Worm (Caenorhabditis elegans): ENCODE data around the gene bath-44.
A peak's percentile ranks its signal among the peaks of the same experiment; 100 is the strongest.

bath-44 gene

ce11 chrII:7393922-7394689 is 649 bp upstream of the bath-44 start:
- TF ChIP-seq elt-2 (tag; optimal IDR thresholded peaks at IDR 0.05) (peak; percentile 12), zag-1 (tag; optimal IDR thresholded peaks at IDR 0.05) (no peak), nhr-25 (tag; optimal IDR thresholded peaks at IDR 0.05) (peak; percentile 28)

ce11 chrII:7396081-7396480 is 1.3 kb downstream of the bath-44 start:
- TF ChIP-seq snpc-4 (tag; optimal IDR thresholded peaks at IDR 0.05) (no peak), egl-5 (tag; optimal IDR thresholded peaks at IDR 0.05) (no peak), lin-39 (tag; optimal IDR thresholded peaks at IDR 0.05) (no peak), ZK546.5 (tag; optimal IDR thresholded peaks at IDR 0.05) (no peak), ceh-28 (tag; optimal IDR thresholded peaks at IDR 0.05) (no peak), elt-2 (tag; optimal IDR thresholded peaks at IDR 0.05) (no peak), ztf-11 (tag; optimal IDR thresholded peaks at IDR 0.05) (no peak), hmg-11 (tag; optimal IDR thresholded peaks at IDR 0.05) (no peak), ama-1 (optimal IDR thresholded peaks at IDR 0.05) (no peak), pqm-1 (tag; optimal IDR thresholded peaks at IDR 0.05) (no peak), nhr-76 (tag; optimal IDR thresholded peaks at IDR 0.05) (no peak), nhr-11 (tag; optimal IDR thresholded peaks at IDR 0.05) (no peak), aly-2 (tag; optimal IDR thresholded peaks at IDR 0.05) (no peak), nhr-23 (tag; optimal IDR thresholded peaks at IDR 0.05) (no peak)

ce11 chrII:7397273-7397840 is 2.6 kb downstream of the bath-44 start:
- TF ChIP-seq unc-39 (tag; optimal IDR thresholded peaks at IDR 0.05): no peak
- no peak for TF ChIP-seq nhr-28 (tag; optimal IDR thresholded peaks at IDR 0.05)
- TF ChIP-seq ceh-9 (tag; optimal IDR thresholded peaks at IDR 0.05): no peak
- TF ChIP-seq R02D3.7 (tag; optimal IDR thresholded peaks at IDR 0.05): no peak
- no peak for TF ChIP-seq lin-39 (tag; optimal IDR thresholded peaks at IDR 0.05)
- TF ChIP-seq daf-12 (tag; optimal IDR thresholded peaks at IDR 0.05): no peak
- no peak for TF ChIP-seq nfya-1 (tag; optimal IDR thresholded peaks at IDR 0.05; ENCODE audit: insufficient read depth)
- peak; percentile 11 for TF ChIP-seq ceh-28 (tag; optimal IDR thresholded peaks at IDR 0.05)
- TF ChIP-seq ceh-16 (tag; optimal IDR thresholded peaks at IDR 0.05): no peak
- no peak for TF ChIP-seq mdl-1 (tag; optimal IDR thresholded peaks at IDR 0.05)
- no peak for TF ChIP-seq ztf-4 (tag; optimal IDR thresholded peaks at IDR 0.05)
- no peak for TF ChIP-seq nhr-43 (tag; optimal IDR thresholded peaks at IDR 0.05; ENCODE audit: poor library complexity, severe bottlenecking)
- TF ChIP-seq elt-2 (tag; optimal IDR thresholded peaks at IDR 0.05): no peak
- TF ChIP-seq lsy-12 (tag; optimal IDR thresholded peaks at IDR 0.05): peak; percentile 13
- no peak for TF ChIP-seq pqm-1 (tag; optimal IDR thresholded peaks at IDR 0.05)
- TF ChIP-seq nhr-76 (tag; optimal IDR thresholded peaks at IDR 0.05): no peak
- TF ChIP-seq sea-2 (GFP tag; optimal IDR thresholded peaks at IDR 0.05): no peak
- no peak for TF ChIP-seq fkh-2 (tag; optimal IDR thresholded peaks at IDR 0.05)
- peak; percentile 31 for TF ChIP-seq elt-1 (tag; optimal IDR thresholded peaks at IDR 0.05)
- TF ChIP-seq aly-2 (tag; optimal IDR thresholded peaks at IDR 0.05): no peak
- TF ChIP-seq mml-1 (tag; optimal IDR thresholded peaks at IDR 0.05): no peak
- no peak for TF ChIP-seq fos-1 (tag; optimal IDR thresholded peaks at IDR 0.05)
- no peak for TF ChIP-seq pha-4 (tag; optimal IDR thresholded peaks at IDR 0.05)
- no peak for TF ChIP-seq unc-62 (GFP tag; optimal IDR thresholded peaks at IDR 0.05)
- no peak for TF ChIP-seq fkh-10 (GFP tag; optimal IDR thresholded peaks at IDR 0.05)
- no peak for TF ChIP-seq lin-15B (tag; optimal IDR thresholded peaks at IDR 0.05)
- no peak for TF ChIP-seq egl-27 (tag; optimal IDR thresholded peaks at IDR 0.05)
- no peak for TF ChIP-seq ZK546.5 (tag; optimal IDR thresholded peaks at IDR 0.05)
- TF ChIP-seq nhr-23 (tag; optimal IDR thresholded peaks at IDR 0.05): peak; percentile 39
- peak; percentile 72 for TF ChIP-seq ama-1 (optimal IDR thresholded peaks at IDR 0.05)
- TF ChIP-seq hmg-11 (tag; optimal IDR thresholded peaks at IDR 0.05): no peak
- no peak for TF ChIP-seq egl-5 (tag; optimal IDR thresholded peaks at IDR 0.05)
- no peak for TF ChIP-seq tbx-2 (tag; optimal IDR thresholded peaks at IDR 0.05)
